Worm (Caenorhabditis elegans): ENCODE data around the gene mix-1.

Gene mix-1

ce11 chrII:10792611-10793010 lies 31.4 kb upstream of the mix-1 start:
- TF ChIP-seq drap-1 (GFP tag; optimal IDR thresholded peaks at IDR 0.05) (no peak), ham-2 (GFP tag; optimal IDR thresholded peaks at IDR 0.05) (no peak), nhr-28 (tag; optimal IDR thresholded peaks at IDR 0.05) (no peak), flh-1 (GFP tag; optimal IDR thresholded peaks at IDR 0.05) (no peak), lin-13 (tag; optimal IDR thresholded peaks at IDR 0.05) (no peak), lsy-2 (tag; optimal IDR thresholded peaks at IDR 0.05) (no peak), pha-4 (tag; optimal IDR thresholded peaks at IDR 0.05) (no peak), ceh-83 (GFP tag; optimal IDR thresholded peaks at IDR 0.05) (no peak), ceh-39 (tag; optimal IDR thresholded peaks at IDR 0.05) (no peak), ztf-11 (tag; optimal IDR thresholded peaks at IDR 0.05) (no peak), mab-5 (tag; optimal IDR thresholded peaks at IDR 0.05) (no peak), lin-32 (GFP tag; optimal IDR thresholded peaks at IDR 0.05) (no peak), unc-120 (tag; optimal IDR thresholded peaks at IDR 0.05; ENCODE audit: poor library complexity, severe bottlenecking) (no peak), unc-62 (GFP tag; optimal IDR thresholded peaks at IDR 0.05) (no peak), snpc-4 (tag; optimal IDR thresholded peaks at IDR 0.05) (no peak), M03D4.4 (tag; optimal IDR thresholded peaks at IDR 0.05) (no peak), elt-1 (tag; optimal IDR thresholded peaks at IDR 0.05; ENCODE audit: borderline replicate concordance, insufficient read depth) (no peak), sptf-1 (tag; optimal IDR thresholded peaks at IDR 0.05) (no peak)

- TF ChIP-seq nhr-237 (tag; optimal IDR thresholded peaks at IDR 0.05): no peak
- TF ChIP-seq mab-5 (tag; optimal IDR thresholded peaks at IDR 0.05): no peak
- TF ChIP-seq sem-2 (GFP tag; optimal IDR thresholded peaks at IDR 0.05): no peak
- TF ChIP-seq zip-8 (tag; optimal IDR thresholded peaks at IDR 0.05): no peak
- TF ChIP-seq lsy-2 (tag; optimal IDR thresholded peaks at IDR 0.05): no peak
- no peak for TF ChIP-seq pha-4 (tag; optimal IDR thresholded peaks at IDR 0.05)
- no peak for TF ChIP-seq nhr-12 (tag; optimal IDR thresholded peaks at IDR 0.05)
- no peak for TF ChIP-seq cnd-1 (tag; optimal IDR thresholded peaks at IDR 0.05)
- TF ChIP-seq flh-1 (GFP tag; optimal IDR thresholded peaks at IDR 0.05): no peak
- TF ChIP-seq M03D4.4 (tag; optimal IDR thresholded peaks at IDR 0.05): no peak
- no peak for TF ChIP-seq mls-2 (tag; optimal IDR thresholded peaks at IDR 0.05)
- TF ChIP-seq blmp-1 (tag; optimal IDR thresholded peaks at IDR 0.05): no peak
- TF ChIP-seq nhr-28 (tag; optimal IDR thresholded peaks at IDR 0.05): no peak
- TF ChIP-seq elt-3 (tag; optimal IDR thresholded peaks at IDR 0.05): no peak
- no peak for TF ChIP-seq nhr-76 (tag; optimal IDR thresholded peaks at IDR 0.05)
- no peak for TF ChIP-seq hlh-1 (tag; optimal IDR thresholded peaks at IDR 0.05)
- no peak for TF ChIP-seq ces-1 (GFP tag; optimal IDR thresholded peaks at IDR 0.05)
Measured at ce11 chrII:10793393-10793792, 30.7 kb upstream of the mix-1 start, which contains the start of gene vps-11. vps-11 (minus strand) TSS chrII:10793493.

ce11 chrII:10796194-10796593 lies 27.9 kb upstream of the mix-1 start, which contains the start of gene set-14:
set-14 (minus strand) TSS chrII:10796294.
- TF ChIP-seq lin-32 (GFP tag; optimal IDR thresholded peaks at IDR 0.05): no peak
- TF ChIP-seq unc-39 (tag; optimal IDR thresholded peaks at IDR 0.05): no peak
- TF ChIP-seq ham-2 (GFP tag; optimal IDR thresholded peaks at IDR 0.05): no peak

- no peak for TF ChIP-seq bed-3 (GFP tag; optimal IDR thresholded peaks at IDR 0.05)
- TF ChIP-seq unc-62 (GFP tag; optimal IDR thresholded peaks at IDR 0.05): no peak
- no peak for TF ChIP-seq ceh-39 (tag; optimal IDR thresholded peaks at IDR 0.05)
- TF ChIP-seq mls-2 (tag; optimal IDR thresholded peaks at IDR 0.05): no peak
- TF ChIP-seq hlh-1 (tag; optimal IDR thresholded peaks at IDR 0.05): peak; percentile 14
- no peak for TF ChIP-seq mab-5 (tag; optimal IDR thresholded peaks at IDR 0.05)
- TF ChIP-seq lin-32 (GFP tag; optimal IDR thresholded peaks at IDR 0.05): no peak
- no peak for TF ChIP-seq nhr-28 (tag; optimal IDR thresholded peaks at IDR 0.05)
- TF ChIP-seq nhr-237 (tag; optimal IDR thresholded peaks at IDR 0.05): peak; percentile 72
- TF ChIP-seq elt-3 (tag; optimal IDR thresholded peaks at IDR 0.05): no peak
- TF ChIP-seq nhr-12 (tag; optimal IDR thresholded peaks at IDR 0.05): no peak
- TF ChIP-seq cnd-1 (tag; optimal IDR thresholded peaks at IDR 0.05): no peak
- no peak for TF ChIP-seq elt-1 (tag; optimal IDR thresholded peaks at IDR 0.05; ENCODE audit: borderline replicate concordance, insufficient read depth)
- TF ChIP-seq unc-120 (tag; optimal IDR thresholded peaks at IDR 0.05; ENCODE audit: poor library complexity, severe bottlenecking): no peak
- peak; percentile 28 for TF ChIP-seq blmp-1 (tag; optimal IDR thresholded peaks at IDR 0.05)
- TF ChIP-seq M03D4.4 (tag; optimal IDR thresholded peaks at IDR 0.05): no peak
- no peak for TF ChIP-seq unc-39 (tag; optimal IDR thresholded peaks at IDR 0.05)
- no peak for TF ChIP-seq ceh-43 (GFP tag; optimal IDR thresholded peaks at IDR 0.05)
- TF ChIP-seq drap-1 (GFP tag; optimal IDR thresholded peaks at IDR 0.05): no peak
- no peak for TF ChIP-seq sem-2 (GFP tag; optimal IDR thresholded peaks at IDR 0.05)
- TF ChIP-seq pha-4 (tag; optimal IDR thresholded peaks at IDR 0.05): peak; percentile 19
- TF ChIP-seq lin-13 (tag; optimal IDR thresholded peaks at IDR 0.05): peak; percentile 47
- peak; percentile 85 for TF ChIP-seq mep-1 (tag; optimal IDR thresholded peaks at IDR 0.05)
- no peak for TF ChIP-seq nhr-76 (tag; optimal IDR thresholded peaks at IDR 0.05)
- TF ChIP-seq sptf-1 (tag; optimal IDR thresholded peaks at IDR 0.05): peak; percentile 59
- TF ChIP-seq flh-1 (GFP tag; optimal IDR thresholded peaks at IDR 0.05): no peak
- peak; percentile 84 for TF ChIP-seq lsy-2 (tag; optimal IDR thresholded peaks at IDR 0.05)
- no peak for TF ChIP-seq ceh-83 (GFP tag; optimal IDR thresholded peaks at IDR 0.05)
- no peak for TF ChIP-seq snpc-4 (tag; optimal IDR thresholded peaks at IDR 0.05)
- TF ChIP-seq tbx-8 (GFP tag; optimal IDR thresholded peaks at IDR 0.05): no peak
- TF ChIP-seq zip-8 (tag; optimal IDR thresholded peaks at IDR 0.05): no peak
- TF ChIP-seq nhr-2 (tag; optimal IDR thresholded peaks at IDR 0.05): no peak
- no peak for TF ChIP-seq ham-2 (GFP tag; optimal IDR thresholded peaks at IDR 0.05)
- no peak for TF ChIP-seq ztf-11 (tag; optimal IDR thresholded peaks at IDR 0.05)
- TF ChIP-seq ces-1 (GFP tag; optimal IDR thresholded peaks at IDR 0.05): peak; percentile 46
Measured at ce11 chrII:10798429-10798893, 25.6 kb upstream of the mix-1 start, which contains the start of gene npp-19. npp-19 (minus strand) TSS chrII:10798479.
